Worm (Caenorhabditis elegans): ENCODE results near the gene srbc-56.

The srbc-56 gene

ce11 chrV:15831586-15831985 lies at the start of gene srbc-56:
Gene srbc-56, minus strand, starts transcription at chrV:15831686.
- TF ChIP-seq hlh-4 (tag; optimal IDR thresholded peaks at IDR 0.05) = no peak
- no peak for TF ChIP-seq hpl-2 (GFP tag; optimal IDR thresholded peaks at IDR 0.05)
- no peak for TF ChIP-seq lin-14 (GFP tag; optimal IDR thresholded peaks at IDR 0.05)

ce11 chrV:15880705-15881104 lies 49.2 kb upstream of the srbc-56 start:
- TF ChIP-seq nhr-11 (tag; optimal IDR thresholded peaks at IDR 0.05) = peak; percentile 53
- TF ChIP-seq egl-13 (tag; optimal IDR thresholded peaks at IDR 0.05) = no peak
- no peak for TF ChIP-seq sptf-1 (tag; optimal IDR thresholded peaks at IDR 0.05)
- peak; percentile 58 for TF ChIP-seq elt-2 (tag; optimal IDR thresholded peaks at IDR 0.05)
- TF ChIP-seq pqm-1 (tag; optimal IDR thresholded peaks at IDR 0.05) = no peak
- peak; percentile 3 to 20 (median 9) for TF ChIP-seq dpl-1 (GFP tag; optimal IDR thresholded peaks at IDR 0.05)
- TF ChIP-seq nhr-77 (tag; optimal IDR thresholded peaks at IDR 0.05) = peak; percentile 11
- no peak for TF ChIP-seq isw-1 (GFP tag; IDR thresholded peaks at IDR 0.05)
- TF ChIP-seq lin-14 (GFP tag; optimal IDR thresholded peaks at IDR 0.05) = peak; percentile 73
- TF ChIP-seq rnt-1 (tag; optimal IDR thresholded peaks at IDR 0.05) = peak; percentile 4
- peak; percentile 43 for TF ChIP-seq nhr-19 (GFP tag; conservative IDR thresholded peaks at IDR 0.05)
- TF ChIP-seq ztf-4 (tag; optimal IDR thresholded peaks at IDR 0.05) = no peak
- TF ChIP-seq lir-3 (tag; optimal IDR thresholded peaks at IDR 0.05; ENCODE audit: poor library complexity) = peak; percentile 48
- peak; percentile 54 for TF ChIP-seq C16A3.4 (tag; optimal IDR thresholded peaks at IDR 0.05)
- TF ChIP-seq fkh-4 (tag; optimal IDR thresholded peaks at IDR 0.05; ENCODE audit: borderline replicate concordance) = no peak
- TF ChIP-seq lin-35 (GFP tag; optimal IDR thresholded peaks at IDR 0.05) = peak in 1 of 2 experiments; percentile 30
- TF ChIP-seq lin-13 (GFP tag; optimal IDR thresholded peaks at IDR 0.05) = no peak
- no peak for TF ChIP-seq unc-86 (tag; optimal IDR thresholded peaks at IDR 0.05)
- no peak for TF ChIP-seq ceh-63 (GFP tag; optimal IDR thresholded peaks at IDR 0.05)
- no peak for TF ChIP-seq unc-98 (GFP tag; IDR thresholded peaks at IDR 0.05)
- TF ChIP-seq nhr-12 (tag; optimal IDR thresholded peaks at IDR 0.05) = no peak
- TF ChIP-seq xbp-1 (tag; optimal IDR thresholded peaks at IDR 0.05) = no peak
- peak; percentile 16 for TF ChIP-seq fos-1 (tag; optimal IDR thresholded peaks at IDR 0.05)
- peak; percentile 46 for TF ChIP-seq nhr-90 (tag; optimal IDR thresholded peaks at IDR 0.05; ENCODE audit: poor library complexity)
- TF ChIP-seq ceh-8 (GFP tag; optimal IDR thresholded peaks at IDR 0.05) = no peak
- TF ChIP-seq irx-1 (tag; optimal IDR thresholded peaks at IDR 0.05) = peak; percentile 34
- TF ChIP-seq nhr-76 (tag; optimal IDR thresholded peaks at IDR 0.05) = no peak
- peak in 2 of 3 experiments; percentile 30 to 49 for TF ChIP-seq ceh-82 (tag; optimal IDR thresholded peaks at IDR 0.05)
- no peak for TF ChIP-seq ceh-90 (tag; optimal IDR thresholded peaks at IDR 0.05)
- TF ChIP-seq egl-27 (tag; optimal IDR thresholded peaks at IDR 0.05) = peak in 1 of 2 experiments; percentile 20
- TF ChIP-seq efl-1 (optimal IDR thresholded peaks at IDR 0.05) = peak; percentile 10 to 40
- TF ChIP-seq efl-1 (GFP tag; optimal IDR thresholded peaks at IDR 0.05 in 1 of 2) = no peak
- TF ChIP-seq pag-3 (tag; optimal IDR thresholded peaks at IDR 0.05; ENCODE audit: borderline replicate concordance, insufficient read depth) = no peak
- no peak for TF ChIP-seq unc-62 (GFP tag; optimal IDR thresholded peaks at IDR 0.05)
- no peak for TF ChIP-seq unc-30 (tag; optimal IDR thresholded peaks at IDR 0.05)
- no peak for TF ChIP-seq tlp-1 (tag; optimal IDR thresholded peaks at IDR 0.05)
- TF ChIP-seq ces-1 (GFP tag; optimal IDR thresholded peaks at IDR 0.05) = no peak
- TF ChIP-seq snpc-4 (tag; optimal IDR thresholded peaks at IDR 0.05) = no peak
- peak; percentile 100 for TF ChIP-seq skn-1 (tag; optimal IDR thresholded peaks at IDR 0.05)
- no peak for TF ChIP-seq zag-1 (tag; optimal IDR thresholded peaks at IDR 0.05)
- no peak for TF ChIP-seq nhr-84 (tag; optimal IDR thresholded peaks at IDR 0.05)
- TF ChIP-seq ceh-88 (GFP tag; IDR thresholded peaks at IDR 0.05) = no peak
- TF ChIP-seq ama-1 (optimal IDR thresholded peaks at IDR 0.05) = no peak
- peak; percentile 66 for TF ChIP-seq nhr-71 (tag; optimal IDR thresholded peaks at IDR 0.05)
- TF ChIP-seq nhr-237 (tag; optimal IDR thresholded peaks at IDR 0.05) = peak; percentile 71
- TF ChIP-seq mdl-1 (tag; optimal IDR thresholded peaks at IDR 0.05) = peak in 1 of 2 experiments; percentile 20
- no peak for TF ChIP-seq efl-3 (GFP tag; optimal IDR thresholded peaks at IDR 0.05)
- TF ChIP-seq unc-130 (tag; optimal IDR thresholded peaks at IDR 0.05) = no peak
- TF ChIP-seq nhr-20 (tag; optimal IDR thresholded peaks at IDR 0.05) = peak; percentile 70
- TF ChIP-seq dsc-1 (tag; optimal IDR thresholded peaks at IDR 0.05) = no peak

Data from whole organism, L1 larva.